Worm (Caenorhabditis elegans) whole organism, L2 larva: ENCODE data around the gene C38D4.7.

Experiments used
- ZK546.5 ChIP-seq: sonication (generic microtip); optimal IDR thresholded peaks from 2 replicates; lab custom pipeline; 2017; ENCODE audit warnings: missing biosample characterization, missing genetic modification characterization
- ama-1 ChIP-seq: fragments of 150-350 bp; optimal IDR thresholded peaks from 2 replicates; lab custom pipeline; 2018; ENCODE audit warnings: inconsistent platforms
- egl-27 ChIP-seq: sonication (generic microtip); optimal IDR thresholded peaks from 3 replicates; lab custom pipeline; 2017; ENCODE audit warnings: missing biosample characterization, missing genetic modification reagents, missing genetic modification characterization
- lin-13 ChIP-seq: fragments of 150-350 bp; optimal IDR thresholded peaks from 2 replicates; lab custom pipeline; 2014; ENCODE audit warnings: missing biosample characterization, missing genetic modification reagents, missing genetic modification characterization
- lin-39 ChIP-seq: fragments of 150-350 bp; optimal IDR thresholded peaks from 2 replicates; lab custom pipeline; 2014; ENCODE audit warnings: missing biosample characterization, missing genetic modification reagents, missing genetic modification characterization
- mab-5 ChIP-seq: fragments of 150-350 bp; optimal IDR thresholded peaks from 2 replicates; lab custom pipeline; 2014; ENCODE audit warnings: missing biosample characterization, missing genetic modification characterization
- nhr-129 ChIP-seq: fragments of 150-350 bp; optimal IDR thresholded peaks from 2 replicates; lab custom pipeline; 2014; ENCODE audit warnings: missing biosample characterization, missing genetic modification characterization
- nhr-77 ChIP-seq: fragments of 150-350 bp; optimal IDR thresholded peaks from 2 replicates; lab custom pipeline; 2014; ENCODE audit warnings: missing biosample characterization, missing genetic modification characterization
- sem-4 ChIP-seq: fragments of 150-350 bp; optimal IDR thresholded peaks from 2 replicates; lab custom pipeline; 2014; ENCODE audit warnings: missing biosample characterization, missing genetic modification reagents, missing genetic modification characterization
- sma-9 ChIP-seq, 2 experiments: fragments of 150-350 bp in 1 of 2; sonication (generic microtip) in 1 of 2; optimal IDR thresholded peaks; 2 replicates each; lab custom pipeline; 2014 to 2016; ENCODE audit warnings: missing genetic modification characterization in 2 of 2, mild to moderate bottlenecking in 1 of 2, missing biosample characterization in 1 of 2, missing compliant biosample characterization in 1 of 2, missing genetic modification reagents in 1 of 2, moderate library complexity in 1 of 2
- unc-62 ChIP-seq: fragments of 150-350 bp; optimal IDR thresholded peaks from 2 replicates; lab custom pipeline; 2014; ENCODE audit warnings: missing biosample characterization, missing genetic modification reagents, missing genetic modification characterization
- zag-1 ChIP-seq: fragments of 150-350 bp; optimal IDR thresholded peaks from 2 replicates; lab custom pipeline; 2014; ENCODE audit warnings: missing biosample characterization, missing genetic modification characterization
- ztf-4 ChIP-seq: fragments of 150-350 bp; optimal IDR thresholded peaks from 2 replicates; lab custom pipeline; 2014; ENCODE audit warnings: missing biosample characterization, missing genetic modification characterization

ce11 chrIII:4849739-4850138 lies 38.6 kb upstream of the C38D4.7 start, which contains the start of gene nonu-1:
- no peak for TF ChIP-seq ama-1 (lab: Kevin White, UChicago)
- TF ChIP-seq zag-1 (tag; lab: Kevin White, UChicago) = no peak
- no peak for TF ChIP-seq egl-27 (tag; lab: Kevin White, UChicago)
- TF ChIP-seq ZK546.5 (tag; lab: Kevin White, UChicago) = no peak
- TF ChIP-seq unc-62 (GFP tag; lab: Kevin White, UChicago) = no peak
- TF ChIP-seq ztf-4 = no peak
- TF ChIP-seq nhr-129 (tag; lab: Kevin White, UChicago) = no peak
- TF ChIP-seq lin-13 (GFP tag; lab: Kevin White, UChicago) = no peak
- TF ChIP-seq nhr-77 (tag; lab: Kevin White, UChicago) = no peak
- no peak for TF ChIP-seq sma-9 (GFP tag; optimal IDR thresholded peaks at IDR 0.05; lab: Kevin White, UChicago)
- no peak for TF ChIP-seq sma-9 (tag; optimal IDR thresholded peaks at IDR 0.05; lab: Kevin White, UChicago)
- no peak for TF ChIP-seq sem-4 (tag; lab: Kevin White, UChicago)
- no peak for TF ChIP-seq mab-5
- no peak for TF ChIP-seq lin-39
